Worm (Caenorhabditis elegans): ENCODE measurements around the gene pkc-2.

DNA sequence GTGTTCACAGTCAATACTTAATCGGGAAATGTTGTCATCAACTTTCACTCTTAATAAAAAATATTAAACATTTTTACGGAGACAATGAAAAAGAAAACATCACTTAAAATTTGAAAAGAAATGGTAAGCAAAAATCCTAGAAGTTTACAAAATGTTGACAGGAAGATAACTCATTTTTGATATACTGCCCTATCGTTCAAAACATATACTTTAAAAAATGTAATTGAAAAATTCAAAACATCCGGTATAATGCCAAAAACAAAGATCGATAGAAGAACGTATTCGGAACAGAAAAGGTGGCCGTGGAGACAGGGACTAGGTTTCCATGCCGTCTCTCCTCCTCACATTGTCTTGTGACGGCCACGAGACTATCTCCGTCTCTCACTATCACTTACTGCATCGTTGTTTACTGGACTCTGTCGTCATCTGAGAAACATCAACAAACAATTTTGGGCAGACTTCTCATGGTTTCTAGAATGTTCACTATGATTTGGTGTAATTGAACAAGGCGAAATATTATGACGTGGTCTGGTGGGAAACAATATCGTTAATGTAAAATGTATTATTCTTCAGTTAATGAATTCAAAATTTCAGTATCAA is 17.1 kb upstream of the pkc-2 start, which contains the start of gene oga-1:
- TF ChIP-seq T22C8.4 (GFP tag; IDR thresholded peaks at IDR 0.05) (no peak), klf-2 (GFP tag; conservative IDR thresholded peaks at IDR 0.05) (no peak)
